Fruit fly (Drosophila melanogaster): ENCODE data around the gene Vm26Aa.

The Vm26Aa gene

DNA sequence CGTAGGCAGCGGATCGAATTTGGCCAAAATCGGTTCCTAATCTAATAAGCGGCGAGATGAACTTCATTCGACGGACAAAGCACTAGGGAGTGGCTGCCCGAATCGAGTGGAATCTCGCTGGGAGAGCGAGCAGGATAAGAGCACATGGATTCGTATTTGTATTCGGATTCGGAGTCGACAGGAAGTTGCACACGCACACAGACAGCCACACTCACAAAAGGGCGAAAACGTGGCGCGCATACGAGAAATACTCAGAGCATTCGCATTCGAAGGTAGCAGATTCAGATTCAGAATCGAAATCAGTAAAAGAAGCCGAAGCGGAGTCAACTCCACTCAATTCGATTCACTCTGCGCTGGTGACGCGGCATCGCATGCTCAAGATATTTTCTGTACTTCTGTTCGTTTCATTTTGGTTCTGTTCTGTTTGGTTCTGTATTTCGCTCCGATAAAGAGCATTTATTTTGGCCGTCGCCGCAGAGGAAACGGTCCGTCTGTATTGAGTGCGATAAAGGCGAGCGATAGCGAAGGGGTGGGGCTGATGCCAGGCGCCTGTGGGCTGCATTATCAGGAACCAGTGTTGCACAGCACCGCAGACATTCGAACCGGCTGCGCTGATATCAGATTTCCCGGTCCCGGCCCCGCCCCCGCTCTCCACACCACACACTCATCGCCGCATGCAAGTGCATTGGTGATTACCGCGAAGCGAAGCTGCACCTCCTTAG lies 18.4 kb upstream of the Vm26Aa start:
- no peak for TF ChIP-seq tj (GFP tag; optimal IDR thresholded peaks at IDR 0.05)
- TF ChIP-seq Mnt (GFP tag; optimal IDR thresholded peaks at IDR 0.05) = peak; percentile 58
- TF ChIP-seq bab1 (GFP tag; optimal IDR thresholded peaks at IDR 0.05) = no peak
- peak; percentile 40 for TF ChIP-seq cic (GFP tag; optimal IDR thresholded peaks at IDR 0.05)
- TF ChIP-seq kay (GFP tag; ENCODE audit: borderline replicate concordance) = no peak
- peak; percentile 34 for TF ChIP-seq Crg-1 (GFP tag; optimal IDR thresholded peaks at IDR 0.05)
- TF ChIP-seq Clk (GFP tag; optimal IDR thresholded peaks at IDR 0.05) = no peak
- peak; percentile 30 for TF ChIP-seq pad (GFP tag; optimal IDR thresholded peaks at IDR 0.05)
- peak; percentile 70 for TF ChIP-seq CG12768 (GFP tag; optimal IDR thresholded peaks at IDR 0.05)

DNA sequence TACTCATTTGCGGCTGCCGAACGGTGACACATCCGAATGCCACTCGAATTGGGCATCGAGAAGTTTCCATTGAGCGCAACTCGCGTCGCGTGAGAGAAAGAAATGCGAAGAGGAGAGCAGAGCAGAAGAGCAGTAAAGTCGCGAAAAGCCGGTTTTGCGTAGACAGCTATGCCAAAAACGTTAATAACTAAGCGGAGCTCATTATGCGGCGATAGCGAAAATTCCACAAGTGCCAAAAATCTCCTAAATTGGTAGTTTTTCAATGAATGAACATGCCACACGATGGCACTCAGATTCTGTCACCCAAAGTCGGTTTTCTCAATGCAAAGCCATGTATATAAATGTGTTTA lies 17.6 kb upstream of the Vm26Aa start:
- TF ChIP-seq kay (GFP tag; ENCODE audit: borderline replicate concordance) (peak; percentile 91), Crg-1 (GFP tag; optimal IDR thresholded peaks at IDR 0.05) (no peak)

DNA sequence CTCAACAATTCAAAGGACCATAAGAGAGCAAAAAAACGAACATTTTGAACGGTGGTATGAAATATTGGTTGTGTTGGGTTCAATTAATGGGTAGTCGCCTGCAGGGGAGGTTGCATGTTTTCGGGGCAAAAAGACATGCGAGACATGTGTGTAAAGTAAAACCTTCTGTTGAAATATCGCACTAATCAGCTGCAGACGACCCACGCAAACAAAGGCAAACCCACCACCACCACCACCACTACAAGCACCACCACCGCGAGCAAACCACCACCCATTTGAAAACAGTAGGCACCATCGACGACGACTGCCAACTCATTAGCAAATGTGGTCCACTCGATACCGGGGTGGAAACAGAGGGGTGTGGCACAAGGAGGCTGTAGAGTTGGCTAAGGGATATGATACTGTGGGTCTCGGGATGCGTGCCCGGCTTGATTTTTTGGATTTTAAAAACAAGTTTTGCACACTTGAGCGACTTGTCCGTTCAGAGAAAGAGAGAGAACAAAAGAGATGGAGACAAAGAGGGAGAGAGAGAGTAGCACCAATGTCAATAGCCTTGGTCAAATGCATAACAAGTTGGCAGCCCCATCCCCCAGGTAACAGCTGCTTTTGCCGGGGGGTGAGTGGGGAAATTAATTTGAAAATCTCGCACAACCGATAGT lies 17.1 kb upstream of the Vm26Aa start:
- TF ChIP-seq ovo (GFP tag; optimal IDR thresholded peaks at IDR 0.05) (no peak), Clk (GFP tag; optimal IDR thresholded peaks at IDR 0.05) (no peak), bab1 (GFP tag; optimal IDR thresholded peaks at IDR 0.05) (no peak), toe (GFP tag; optimal IDR thresholded peaks at IDR 0.05) (no peak), CG7045 (GFP tag; optimal IDR thresholded peaks at IDR 0.05) (no peak), Hr96 (GFP tag; optimal IDR thresholded peaks at IDR 0.05) (no peak), CG7101 (tag; optimal IDR thresholded peaks at IDR 0.05) (no peak), CG1620 (GFP tag; optimal IDR thresholded peaks at IDR 0.05) (peak; percentile 4), kay (GFP tag; ENCODE audit: borderline replicate concordance) (no peak), CG14711 (tag; optimal IDR thresholded peaks at IDR 0.05) (no peak), cnc (optimal IDR thresholded peaks at IDR 0.05) (no peak), Mnt (GFP tag; optimal IDR thresholded peaks at IDR 0.05) (no peak), CG11617 (GFP tag; optimal IDR thresholded peaks at IDR 0.05) (no peak), tj (GFP tag; optimal IDR thresholded peaks at IDR 0.05) (no peak), CG33017 (tag; optimal IDR thresholded peaks at IDR 0.05) (no peak), cic (GFP tag; optimal IDR thresholded peaks at IDR 0.05) (peak; percentile 48), Crg-1 (GFP tag; optimal IDR thresholded peaks at IDR 0.05) (peak; percentile 8), pad (GFP tag; optimal IDR thresholded peaks at IDR 0.05) (peak; percentile 47), CG5204 (GFP tag; optimal IDR thresholded peaks at IDR 0.05) (no peak), CG12768 (GFP tag; optimal IDR thresholded peaks at IDR 0.05) (no peak)

DNA sequence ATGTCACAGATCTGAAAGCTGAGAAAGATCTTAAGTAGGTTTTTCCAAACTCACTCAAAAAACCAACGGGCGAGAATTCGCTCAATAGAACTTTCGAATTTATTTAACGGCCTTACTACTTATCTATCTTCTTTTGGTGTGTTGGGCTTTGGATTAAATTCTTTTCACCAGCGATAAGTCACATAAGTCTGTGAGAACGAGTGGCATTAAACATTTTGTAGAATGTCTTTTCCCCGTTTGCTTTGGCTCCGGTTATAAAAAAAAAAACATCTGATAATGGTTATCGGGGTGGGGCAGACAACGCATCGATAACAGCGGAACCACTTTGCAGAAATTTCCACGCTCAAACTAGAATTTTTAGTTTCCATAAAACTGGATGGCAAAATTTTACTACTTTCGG lies 15.5 kb upstream of the Vm26Aa start:
- TF ChIP-seq Clk (GFP tag; optimal IDR thresholded peaks at IDR 0.05) (no peak), cnc (optimal IDR thresholded peaks at IDR 0.05) (no peak), CG7045 (GFP tag; optimal IDR thresholded peaks at IDR 0.05) (no peak), CG1620 (GFP tag; optimal IDR thresholded peaks at IDR 0.05) (no peak), kay (GFP tag; ENCODE audit: borderline replicate concordance) (no peak), ovo (GFP tag; optimal IDR thresholded peaks at IDR 0.05) (no peak), pad (GFP tag; optimal IDR thresholded peaks at IDR 0.05) (no peak), CG11617 (GFP tag; optimal IDR thresholded peaks at IDR 0.05) (no peak), Hr96 (GFP tag; optimal IDR thresholded peaks at IDR 0.05) (no peak), bab1 (GFP tag; optimal IDR thresholded peaks at IDR 0.05) (no peak), cic (GFP tag; optimal IDR thresholded peaks at IDR 0.05) (no peak), CG12768 (GFP tag; optimal IDR thresholded peaks at IDR 0.05) (no peak), Crg-1 (GFP tag; optimal IDR thresholded peaks at IDR 0.05) (no peak), tj (GFP tag; optimal IDR thresholded peaks at IDR 0.05) (no peak)

DNA sequence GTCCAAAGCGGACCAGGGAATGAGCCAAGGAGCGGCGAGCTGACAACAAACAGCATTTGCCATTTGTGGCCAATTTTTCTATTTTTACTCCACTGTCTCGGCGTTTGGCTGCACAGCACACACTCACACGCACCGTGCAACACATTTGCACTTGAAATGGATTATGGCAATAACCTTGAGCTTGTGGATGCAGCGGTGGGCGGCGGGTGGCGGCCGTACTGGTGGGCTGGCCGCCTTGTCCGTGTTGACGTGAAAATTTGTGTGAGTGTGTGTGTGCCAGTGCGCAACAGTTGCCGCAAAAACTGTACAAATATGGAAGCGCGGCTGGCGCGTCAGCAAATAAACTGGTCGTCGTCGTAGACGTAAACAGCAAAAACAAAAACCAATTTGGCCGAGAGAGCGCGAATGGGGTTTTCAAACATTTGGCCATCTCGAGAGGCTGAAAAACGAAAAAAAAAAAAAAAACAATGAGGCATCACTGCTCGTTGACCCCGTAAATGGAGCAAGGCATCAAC lies 14.9 kb upstream of the Vm26Aa start:
- TF ChIP-seq tj (GFP tag; optimal IDR thresholded peaks at IDR 0.05) = peak; percentile 26
- no peak for TF ChIP-seq cic (GFP tag; optimal IDR thresholded peaks at IDR 0.05)

DNA sequence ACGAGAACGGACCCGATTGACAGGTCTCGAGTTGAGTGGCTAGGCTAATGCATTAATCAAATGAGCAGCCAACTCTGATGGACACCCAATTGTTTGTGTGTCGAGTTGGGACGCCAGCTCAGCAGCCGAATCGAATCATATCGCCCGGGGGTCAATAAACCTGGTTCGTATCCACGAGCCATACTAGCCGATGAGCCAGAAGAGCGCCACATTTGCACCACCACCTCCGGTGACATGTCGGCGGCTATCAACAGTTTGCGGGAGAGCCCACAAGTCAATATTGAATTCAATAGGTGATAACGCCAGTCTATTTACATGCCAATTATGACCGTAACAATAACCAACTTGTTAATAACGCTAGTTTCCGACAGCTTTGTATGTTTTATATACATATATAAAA lies 14.0 kb upstream of the Vm26Aa start:
- TF ChIP-seq toe (GFP tag; optimal IDR thresholded peaks at IDR 0.05) = peak; percentile 12
- peak; percentile 89 for TF ChIP-seq kay (GFP tag; ENCODE audit: borderline replicate concordance)
- peak; percentile 46 for TF ChIP-seq cic (GFP tag; optimal IDR thresholded peaks at IDR 0.05)
- peak; percentile 46 for TF ChIP-seq Mnt (GFP tag; optimal IDR thresholded peaks at IDR 0.05)
- TF ChIP-seq tj (GFP tag; optimal IDR thresholded peaks at IDR 0.05) = peak; percentile 4
- no peak for TF ChIP-seq CG5204 (GFP tag; optimal IDR thresholded peaks at IDR 0.05)
- TF ChIP-seq CG7045 (GFP tag; optimal IDR thresholded peaks at IDR 0.05) = peak; percentile 73
- peak; percentile 79 for TF ChIP-seq ovo (GFP tag; optimal IDR thresholded peaks at IDR 0.05)
- TF ChIP-seq bab1 (GFP tag; optimal IDR thresholded peaks at IDR 0.05) = no peak
- TF ChIP-seq pad (GFP tag; optimal IDR thresholded peaks at IDR 0.05) = peak; percentile 50
- TF ChIP-seq Clk (GFP tag; optimal IDR thresholded peaks at IDR 0.05) = peak; percentile 59
- TF ChIP-seq CG12768 (GFP tag; optimal IDR thresholded peaks at IDR 0.05) = peak; percentile 76
- TF ChIP-seq CG33017 (tag; optimal IDR thresholded peaks at IDR 0.05) = peak; percentile 17
- peak; percentile 41 for TF ChIP-seq CG1620 (GFP tag; optimal IDR thresholded peaks at IDR 0.05)
- peak; percentile 47 for TF ChIP-seq CG11617 (GFP tag; optimal IDR thresholded peaks at IDR 0.05)
- no peak for TF ChIP-seq cnc (optimal IDR thresholded peaks at IDR 0.05)
- TF ChIP-seq Hr96 (GFP tag; optimal IDR thresholded peaks at IDR 0.05) = no peak
- TF ChIP-seq CG7101 (tag; optimal IDR thresholded peaks at IDR 0.05) = peak; percentile 70
- TF ChIP-seq CG14711 (tag; optimal IDR thresholded peaks at IDR 0.05) = peak; percentile 52
- TF ChIP-seq Crg-1 (GFP tag; optimal IDR thresholded peaks at IDR 0.05) = peak; percentile 85

Measured in whole organism, adult.